Fruit fly (Drosophila melanogaster): Measurements from ENCODE around the gene CG33995.

The CG33995 gene

DNA sequence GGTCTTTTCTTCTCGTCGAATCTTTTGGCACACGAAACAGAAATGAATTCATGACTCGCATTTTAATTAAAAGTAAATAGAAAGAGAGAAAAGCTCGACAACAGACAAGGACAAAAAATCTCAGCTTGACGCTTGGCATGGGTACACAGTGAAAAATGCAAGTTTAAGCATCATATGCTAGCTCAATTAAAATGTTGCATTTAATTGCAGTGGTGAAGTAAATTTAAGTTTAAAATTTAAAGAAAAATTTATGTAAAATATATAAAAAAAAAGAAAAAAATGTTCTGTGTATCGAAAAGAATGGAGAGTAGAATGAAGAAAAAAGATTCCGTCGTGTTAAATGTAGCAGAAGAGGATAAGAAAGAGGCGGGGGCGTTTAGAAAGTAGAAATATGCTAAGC lies 42.5 kb downstream of the CG33995 start (continued):
- TF ChIP-seq CG2116 (GFP tag; optimal IDR thresholded peaks at IDR 0.05) (no peak), hkb (optimal IDR thresholded peaks at IDR 0.05) (no peak), hkb (GFP tag; IDR thresholded peaks at IDR 0.05) (no peak), Bteb2 (GFP tag; optimal IDR thresholded peaks at IDR 0.05) (no peak), CG18599 (GFP tag; optimal IDR thresholded peaks at IDR 0.05) (peak; percentile 40), HmgD (GFP tag; optimal IDR thresholded peaks at IDR 0.05) (no peak), Sox102F (GFP tag; optimal IDR thresholded peaks at IDR 0.05) (peak; percentile 9), CG8388 (GFP tag; optimal IDR thresholded peaks at IDR 0.05) (peak; percentile 16), so (GFP tag; IDR thresholded peaks at IDR 0.05) (no peak), Hr51 (GFP tag; optimal IDR thresholded peaks at IDR 0.05) (peak in 1 of 2 experiments; percentile 12), vvl (GFP tag; IDR thresholded peaks at IDR 0.05) (peak; percentile 22; the same call in 1 of the 2 replicates)

DNA sequence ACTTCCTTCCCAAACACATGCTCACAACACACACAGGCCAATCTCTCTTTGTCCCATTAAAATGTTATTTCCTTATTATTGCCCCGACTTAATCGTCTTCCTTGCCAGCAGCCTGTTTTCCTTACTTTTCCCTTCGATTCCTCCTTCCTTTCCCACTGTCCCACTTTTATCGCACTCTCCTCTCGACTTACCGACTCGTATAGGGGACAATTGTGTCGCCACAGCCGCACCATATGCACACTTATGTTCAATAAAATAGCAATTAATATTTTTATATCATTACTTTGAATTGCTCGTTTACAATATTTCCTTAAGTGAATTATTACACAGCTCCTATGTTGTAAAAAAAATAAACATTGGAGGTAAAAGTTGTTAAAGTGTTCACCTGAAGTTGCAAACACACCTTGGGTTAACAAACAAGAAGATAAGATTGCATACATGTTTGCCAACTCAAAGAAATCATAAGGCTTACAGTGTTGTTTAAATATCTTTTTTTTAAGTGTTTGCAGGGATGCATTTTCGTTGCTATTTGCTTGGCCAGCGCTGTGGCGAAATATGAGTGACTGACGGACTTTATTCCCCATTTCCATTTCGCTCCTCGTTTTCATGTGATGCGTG lies 43.9 kb downstream of the CG33995 start:
- TF ChIP-seq CG6689 (GFP tag; IDR thresholded peaks at IDR 0.05) (peak; percentile 73), Mrtf (GFP tag; IDR thresholded peaks at IDR 0.05) (no peak; the same call in 2 of the 3 replicates), sob (GFP tag; IDR thresholded peaks at IDR 0.05) (peak; percentile 58), CG4328 (GFP tag; optimal IDR thresholded peaks at IDR 0.05) (peak; percentile 52), stc (GFP tag; IDR thresholded peaks at IDR 0.05) (peak; percentile 69), Sox102F (GFP tag; optimal IDR thresholded peaks at IDR 0.05) (peak; percentile 88), pb (GFP tag; optimal IDR thresholded peaks at IDR 0.05) (peak; percentile 68), CG2889 (GFP tag; IDR thresholded peaks at IDR 0.05) (0 out of 3 replicates have a peak, but pooled peaks have one; percentile 17), CG12391 (tag; optimal IDR thresholded peaks at IDR 0.05) (peak; percentile 82), Max (GFP tag; optimal IDR thresholded peaks at IDR 0.05) (peak; percentile 79), CG14441 (GFP tag; IDR thresholded peaks at IDR 0.05) (peak; percentile 68), CG3995 (GFP tag; optimal IDR thresholded peaks at IDR 0.05) (no peak), CG3065 (GFP tag; optimal IDR thresholded peaks at IDR 0.05) (no peak), CG7271 (tag; optimal IDR thresholded peaks at IDR 0.05) (no peak), wek (GFP tag; optimal IDR thresholded peaks at IDR 0.05) (peak; percentile 59), CG4707 (GFP tag; optimal IDR thresholded peaks at IDR 0.05) (peak; percentile 61), crc (GFP tag; optimal IDR thresholded peaks at IDR 0.05) (peak; percentile 43), Six4 (GFP tag; optimal IDR thresholded peaks at IDR 0.05) (peak; percentile 66), tup (GFP tag; optimal IDR thresholded peaks at IDR 0.05) (peak; percentile 15), Fer1 (GFP tag; optimal IDR thresholded peaks at IDR 0.05) (peak; percentile 86), ac (GFP tag; optimal IDR thresholded peaks at IDR 0.05) (peak; percentile 43), h (optimal IDR thresholded peaks at IDR 0.05) (no peak), ind (GFP tag; optimal IDR thresholded peaks at IDR 0.05) (peak; percentile 68), zen (tag; optimal IDR thresholded peaks at IDR 0.05) (peak; percentile 58), lola (GFP tag; optimal IDR thresholded peaks at IDR 0.05) (peak in 1 of 3 experiments; percentile 67), eve (GFP tag; optimal IDR thresholded peaks at IDR 0.05) (peak in 1 of 2 experiments; percentile 95), CG2129 (GFP tag; IDR thresholded peaks at IDR 0.05; ENCODE audit: partially characterized antibody) (no peak), luna (GFP tag; optimal IDR thresholded peaks at IDR 0.05) (no peak), CG4404 (GFP tag; IDR thresholded peaks at IDR 0.05) (no peak), Vsx1 (GFP tag; optimal IDR thresholded peaks at IDR 0.05) (peak; percentile 52), CG14667 (GFP tag; IDR thresholded peaks at IDR 0.05) (peak; percentile 40; the same call in 1 of the 2 replicates), CG5953 (GFP tag; IDR thresholded peaks at IDR 0.05) (peak; percentile 60; the same call in 1 of the 2 replicates), CG8359 (GFP tag; optimal IDR thresholded peaks at IDR 0.05; ENCODE audit: borderline replicate concordance) (peak; percentile 72), Asciz (GFP tag; optimal IDR thresholded peaks at IDR 0.05) (peak; percentile 88), Ravus (GFP tag; IDR thresholded peaks at IDR 0.05) (peak; percentile 21), Xbp1 (GFP tag; optimal IDR thresholded peaks at IDR 0.05) (peak; percentile 77), kay (GFP tag; optimal IDR thresholded peaks at IDR 0.05) (peak; percentile 58), zfh2 (GFP tag; optimal IDR thresholded peaks at IDR 0.05) (peak; percentile 57), seq (GFP tag; IDR thresholded peaks at IDR 0.05) (peak; percentile 77)

Measured in whole organism, embryonic.